Fruit fly (Drosophila melanogaster) Kc167 (cell line): Measurements from ENCODE around the gene CG6878.

ENCODE experiments used
- Myc ChIP-seq: fragments of >200 bp; optimal IDR thresholded peaks from 2 replicates; lab custom pipeline; 2017; ENCODE audit warnings: missing external identifiers
- Sin3A ChIP-seq: fragments of >200 bp; optimal IDR thresholded peaks from 2 replicates; lab custom pipeline; 2018; ENCODE audit warnings: missing external identifiers
- h ChIP-seq: fragments of >200 bp; optimal IDR thresholded peaks from 3 replicates; lab custom pipeline; 2018; ENCODE audit warnings: missing external identifiers
- insv ChIP-seq: fragments of >200 bp; optimal IDR thresholded peaks from 3 replicates; lab custom pipeline; 2018; ENCODE audit warnings: missing external identifiers
- psq ChIP-seq: fragments of >200 bp; optimal IDR thresholded peaks from 2 replicates; lab custom pipeline; 2017; ENCODE audit warnings: missing external identifiers
- ttk ChIP-seq: sonication (Bioruptor generic); optimal IDR thresholded peaks from 2 replicates; lab custom pipeline; 2017; ENCODE audit warnings: missing external identifiers

- TF ChIP-seq insv (lab: Kevin White, UChicago) (no peak), ttk (lab: Kevin White, UChicago) (no peak), psq (lab: Kevin White, UChicago) (no peak), h (lab: Kevin White, UChicago) (no peak), Sin3A (lab: Kevin White, UChicago) (no peak), Myc (lab: Kevin White, UChicago) (no peak)
Observed at dm6 chr3L:15203097-15203496, 41.5 kb downstream of the CG6878 start.
